Worm (Caenorhabditis elegans): Measurements from ENCODE around the gene unc-32.

DNA sequence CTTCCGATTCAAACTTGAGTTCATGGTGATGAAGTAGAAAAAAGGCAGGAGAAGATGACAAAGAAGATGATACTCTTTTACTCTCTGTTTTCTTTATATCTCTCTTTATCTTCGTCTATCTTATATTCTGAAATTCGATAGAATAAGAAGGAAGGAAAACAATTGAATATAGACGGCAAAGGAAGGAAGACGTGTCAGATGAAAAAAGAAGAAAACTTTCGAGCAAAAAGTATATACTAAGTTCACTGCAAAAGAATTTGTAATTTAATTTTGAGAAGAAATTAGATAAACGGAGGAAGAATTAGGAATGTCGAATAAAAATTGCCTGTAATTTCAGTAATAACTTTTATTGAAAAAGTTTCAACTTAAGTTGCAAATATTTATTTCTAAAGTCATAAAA lies 28.4 kb upstream of the unc-32 start, which contains the start of gene K01F9.2:
- no peak for TF ChIP-seq mep-1 (tag; optimal IDR thresholded peaks at IDR 0.05)
- no peak for TF ChIP-seq nhr-237 (tag; optimal IDR thresholded peaks at IDR 0.05)
- no peak for TF ChIP-seq flh-1 (GFP tag; optimal IDR thresholded peaks at IDR 0.05)
- no peak for TF ChIP-seq drap-1 (GFP tag; optimal IDR thresholded peaks at IDR 0.05)
- TF ChIP-seq cnd-1 (tag; optimal IDR thresholded peaks at IDR 0.05): no peak
- TF ChIP-seq pha-4 (tag; optimal IDR thresholded peaks at IDR 0.05): no peak
- no peak for TF ChIP-seq nhr-76 (tag; optimal IDR thresholded peaks at IDR 0.05)
